Worm (Caenorhabditis elegans): ENCODE data around the gene F14F8.8.
"Not testable (repeated sequence)": the region's sequence is repeated elsewhere in the genome, so short reads cannot be mapped to it uniquely, and the experiment has no call there.

DNA sequence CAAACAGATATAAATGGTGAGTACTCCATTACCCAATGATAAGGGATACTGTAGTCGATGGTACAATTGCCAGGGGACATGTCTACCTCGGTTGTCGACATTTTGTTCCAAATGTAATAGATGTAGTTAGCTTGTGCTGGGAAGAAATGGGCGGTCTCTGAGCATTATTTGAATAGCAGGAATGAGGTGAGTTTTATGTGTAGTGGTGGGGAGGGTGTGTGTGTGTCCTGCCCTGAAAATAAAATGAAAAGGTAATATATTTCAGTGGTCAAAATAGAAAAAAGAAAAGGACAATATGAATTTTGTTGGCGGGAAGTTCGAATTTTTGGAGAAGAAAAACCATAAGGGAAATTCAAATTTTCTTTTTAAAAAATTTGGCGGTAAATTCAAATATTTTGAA lies 11.3 kb downstream of the F14F8.8 start, which contains the start of gene Y70C5B.2:
- TF ChIP-seq daf-12 (tag; optimal IDR thresholded peaks at IDR 0.05); fkh-10 (GFP tag; optimal IDR thresholded peaks at IDR 0.05); madf-9 (GFP tag; conservative IDR thresholded peaks at IDR 0.05); pha-4 (GFP tag; IDR thresholded peaks at IDR 0.05); pha-4 (tag; optimal IDR thresholded peaks at IDR 0.05); ceh-44 (GFP tag; IDR thresholded peaks at IDR 0.05); nhr-10 (tag; optimal IDR thresholded peaks at IDR 0.05); fos-1 (tag; optimal IDR thresholded peaks at IDR 0.05); nhr-6 (tag; optimal IDR thresholded peaks at IDR 0.05); zip-11 (GFP tag; IDR thresholded peaks at IDR 0.05); lin-1 (GFP tag; IDR thresholded peaks at IDR 0.05): not testable (repeated sequence)

Measured in whole organism, L4 larva.